Worm (Caenorhabditis elegans) whole organism, late embryonic: ENCODE results near the gene srg-25.

Source experiments
- C38D4.7 ChIP-seq: fragments of 200-800 bp; sonication (Bioruptor generic); optimal IDR thresholded peaks from 2 replicates; lab custom pipeline; 2018; ENCODE audit warnings: mild to moderate bottlenecking, missing genetic modification characterization, moderate library complexity, missing compliant biosample characterization
- ama-1 ChIP-seq: fragments of 150-350 bp; optimal IDR thresholded peaks from 2 replicates; lab custom pipeline; 2014
- ceh-45 ChIP-seq: fragments of 200-800 bp; sonication (Bioruptor generic); IDR thresholded peaks from 2 replicates; pipeline ENCODE4 v1.3.6; 2022; ENCODE audit warnings: missing genetic modification reagents, missing genetic modification characterization, missing compliant biosample characterization
- hlh-13 ChIP-seq: fragments of 200-800 bp; sonication (Bioruptor generic); optimal IDR thresholded peaks from 2 replicates; lab custom pipeline; 2018; ENCODE audit warnings: mild to moderate bottlenecking, missing genetic modification characterization, missing compliant biosample characterization
- hlh-30 ChIP-seq: sonication (generic microtip); optimal IDR thresholded peaks from 2 replicates; lab custom pipeline; 2017; ENCODE audit warnings: antibody characterized with exemption, missing genetic modification characterization, missing compliant biosample characterization; ENCODE audit not compliant: insufficient read depth
- hlh-6 ChIP-seq: sonication (generic microtip); optimal IDR thresholded peaks from 2 replicates; lab custom pipeline; 2016; ENCODE audit warnings: missing genotype, missing genetic modification characterization, missing compliant biosample characterization
- madf-2 ChIP-seq: sonication (generic microtip); optimal IDR thresholded peaks from 2 replicates; lab custom pipeline; 2017; ENCODE audit warnings: missing genetic modification characterization, missing compliant biosample characterization
- nfya-1 ChIP-seq: sonication (generic microtip); optimal IDR thresholded peaks from 2 replicates; lab custom pipeline; 2017; ENCODE audit warnings: missing genetic modification characterization, mild to moderate bottlenecking, missing compliant biosample characterization, antibody characterized with exemption, moderate library complexity
- nhr-11 ChIP-seq: fragments of 150-350 bp; optimal IDR thresholded peaks from 2 replicates; lab custom pipeline; 2014; ENCODE audit warnings: missing biosample characterization, missing genetic modification characterization
- nhr-232 ChIP-seq: sonication (generic microtip); optimal IDR thresholded peaks from 2 replicates; lab custom pipeline; 2016; ENCODE audit warnings: missing genetic modification characterization, missing compliant biosample characterization
- ref-2 ChIP-seq: sonication (generic microtip); optimal IDR thresholded peaks from 2 replicates; lab custom pipeline; 2016; ENCODE audit warnings: missing genetic modification characterization, missing compliant biosample characterization
- rnt-1 ChIP-seq: sonication (generic microtip); optimal IDR thresholded peaks from 2 replicates; lab custom pipeline; 2016; ENCODE audit warnings: missing genetic modification characterization, missing compliant biosample characterization
- sdc-2 ChIP-seq: sonication (generic microtip); optimal IDR thresholded peaks from 2 replicates; lab custom pipeline; 2016; ENCODE audit warnings: missing genotype, missing genetic modification characterization, missing compliant biosample characterization
- tbx-7 ChIP-seq: sonication (generic microtip); optimal IDR thresholded peaks from 2 replicates; lab custom pipeline; 2016; ENCODE audit warnings: missing genotype, missing genetic modification characterization, missing compliant biosample characterization

DNA sequence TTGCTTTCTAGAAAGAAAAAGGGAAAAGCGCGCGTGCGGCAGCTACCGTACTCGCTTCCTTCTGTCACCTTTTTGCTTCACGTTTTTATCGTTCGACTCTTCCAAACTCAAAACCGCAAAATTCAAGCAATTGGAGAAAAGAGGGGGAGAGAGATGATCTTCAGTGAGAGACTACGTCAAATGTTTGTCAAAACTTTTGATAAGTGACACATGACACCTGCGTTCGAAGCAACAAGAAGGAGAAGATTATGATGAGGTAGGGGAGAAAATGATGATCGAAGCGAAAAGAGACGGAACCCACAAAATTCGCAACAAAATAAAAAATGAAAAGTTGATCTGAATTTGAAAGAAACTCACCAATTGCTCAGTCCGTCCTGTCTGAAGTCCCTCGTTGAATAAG is 27.0 kb downstream of the srg-25 start:
- TF ChIP-seq ref-2 (tag; lab: Kevin White, UChicago) = no peak
- TF ChIP-seq tbx-7 (tag; lab: Kevin White, UChicago) = no peak
- no peak for TF ChIP-seq rnt-1 (tag; lab: Kevin White, UChicago)
- no peak for TF ChIP-seq sdc-2 (tag; lab: Kevin White, UChicago)
- no peak for TF ChIP-seq hlh-6 (tag; lab: Kevin White, UChicago)
- TF ChIP-seq madf-2 = no peak
- no peak for TF ChIP-seq nhr-11 (tag; lab: Kevin White, UChicago)
- TF ChIP-seq hlh-30 (tag; lab: Kevin White, UChicago) = no peak
- no peak for TF ChIP-seq nhr-232 (tag; lab: Kevin White, UChicago)
- no peak for TF ChIP-seq ceh-45
- no peak for TF ChIP-seq ama-1 (lab: Kevin White, UChicago)
- no peak for TF ChIP-seq C38D4.7 (GFP tag; lab: Kevin White, UChicago)
- TF ChIP-seq nfya-1 (tag; lab: Kevin White, UChicago) = no peak
- TF ChIP-seq hlh-13 = no peak
